Fruit fly (Drosophila melanogaster) whole organism, prepupa: ENCODE data around the gene Fpgs1.
A peak's percentile ranks its signal among the peaks of the same experiment; 100 is the strongest.

Experiments
- Blimp-1 ChIP-seq: fragments of 200-800 bp; sonication (Bioruptor generic); optimal IDR thresholded peaks from 3 replicates; lab custom pipeline; 2017; ENCODE audit warnings: missing biosample characterization, missing genetic modification characterization, mild to moderate bottlenecking, moderate library complexity, missing genetic modification reagents
- CG11762 ChIP-seq: fragments of 200-800 bp; sonication (Bioruptor generic); optimal IDR thresholded peaks from 3 replicates; lab custom pipeline; 2016; ENCODE audit warnings: missing biosample characterization, missing genetic modification characterization; ENCODE audit not compliant: insufficient read depth
- CG11902 ChIP-seq: fragments of 200-800 bp; sonication (Bioruptor generic); optimal IDR thresholded peaks from 3 replicates; lab custom pipeline; 2016; ENCODE audit warnings: missing biosample characterization, missing genetic modification characterization
- CG15336 ChIP-seq: fragments of 200-800 bp; sonication (Bioruptor generic); IDR thresholded peaks from 2 replicates; pipeline ENCODE4 v1.3.6; 2022; ENCODE audit warnings: missing biosample characterization, missing genetic modification characterization
- CG1621 ChIP-seq: fragments of 200-800 bp; sonication (Bioruptor generic); optimal IDR thresholded peaks from 3 replicates; lab custom pipeline; 2018; ENCODE audit warnings: missing biosample characterization, mild to moderate bottlenecking, missing genetic modification characterization
- CG16779 ChIP-seq: fragments of 200-800 bp; sonication (Bioruptor generic); optimal IDR thresholded peaks from 3 replicates; lab custom pipeline; 2017; ENCODE audit warnings: missing biosample characterization, mild to moderate bottlenecking, missing genetic modification characterization
- CG3032 ChIP-seq: fragments of 200-800 bp; optimal IDR thresholded peaks from 2 replicates; lab custom pipeline; 2019; ENCODE audit warnings: missing biosample characterization, mild to moderate bottlenecking, missing genetic modification characterization, moderate library complexity
- CG31627 ChIP-seq: fragments of 200-800 bp; sonication (Bioruptor generic); optimal IDR thresholded peaks from 3 replicates; lab custom pipeline; 2016; ENCODE audit warnings: missing biosample characterization, missing genetic modification characterization
- CG34406 ChIP-seq: fragments of 200-800 bp; sonication (Bioruptor generic); optimal IDR thresholded peaks from 3 replicates; lab custom pipeline; 2016; ENCODE audit warnings: missing biosample characterization, missing genetic modification characterization
- CG3919 ChIP-seq: fragments of 200-800 bp; sonication (Bioruptor generic); optimal IDR thresholded peaks from 3 replicates; lab custom pipeline; 2016; ENCODE audit warnings: missing biosample characterization, missing genetic modification characterization
- CG6163 ChIP-seq: fragments of 200-800 bp; sonication (Bioruptor generic); IDR thresholded peaks from 3 replicates; pipeline ENCODE4 v1.3.6; 2022; ENCODE audit warnings: missing biosample characterization, missing genetic modification characterization
- CG6276 ChIP-seq: fragments of 200-800 bp; sonication (Bioruptor generic); optimal IDR thresholded peaks from 2 replicates; lab custom pipeline; 2017; ENCODE audit warnings: missing biosample characterization, mild to moderate bottlenecking, missing genetic modification characterization
- CG6792 ChIP-seq: fragments of 200-800 bp; sonication (Bioruptor generic); optimal IDR thresholded peaks from 3 replicates; lab custom pipeline; 2016; ENCODE audit warnings: missing biosample characterization, missing genetic modification characterization
- CG6808 ChIP-seq: fragments of 200-800 bp; sonication (Bioruptor generic); optimal IDR thresholded peaks from 3 replicates; lab custom pipeline; 2017; ENCODE audit warnings: missing biosample characterization, missing genetic modification characterization, mild to moderate bottlenecking, moderate library complexity, missing genetic modification reagents
- CG6854 ChIP-seq: fragments of 200-800 bp; sonication (Bioruptor generic); optimal IDR thresholded peaks from 2 replicates; lab custom pipeline; 2017; ENCODE audit warnings: missing biosample characterization, mild to moderate bottlenecking, missing genetic modification characterization
- CG7368 ChIP-seq: fragments of 200-800 bp; sonication (Bioruptor generic); optimal IDR thresholded peaks from 3 replicates; lab custom pipeline; 2016; ENCODE audit warnings: missing biosample characterization, missing genetic modification characterization
- CG8119 ChIP-seq: fragments of 200-800 bp; sonication (Bioruptor generic); IDR thresholded peaks from 3 replicates; pipeline ENCODE4 v1.3.6; 2022; ENCODE audit warnings: missing biosample characterization, missing genetic modification characterization
- CG8319 ChIP-seq: fragments of 200-800 bp; sonication (Bioruptor generic); optimal IDR thresholded peaks from 3 replicates; lab custom pipeline; 2016; ENCODE audit warnings: missing biosample characterization, missing genetic modification characterization
- CG8632 ChIP-seq: fragments of 200-800 bp; sonication (Bioruptor generic); optimal IDR thresholded peaks from 3 replicates; lab custom pipeline; 2016; ENCODE audit warnings: missing biosample characterization, missing genetic modification characterization
- CG9139 ChIP-seq: fragments of 200-800 bp; sonication (Bioruptor generic); optimal IDR thresholded peaks from 3 replicates; lab custom pipeline; 2017; ENCODE audit warnings: missing biosample characterization, mild to moderate bottlenecking, missing genetic modification characterization
- Eip75B ChIP-seq: fragments of 200-800 bp; sonication (Bioruptor generic); optimal IDR thresholded peaks from 3 replicates; lab custom pipeline; 2016; ENCODE audit warnings: missing biosample characterization, missing genetic modification characterization
- Eip78C ChIP-seq: fragments of 200-800 bp; sonication (Bioruptor generic); peaks from one replicate; lab custom pipeline; 2016; ENCODE audit warnings: missing biosample characterization, missing genetic modification characterization
- Eip93F ChIP-seq: fragments of 200-800 bp; sonication (Bioruptor generic); optimal IDR thresholded peaks from 2 replicates; lab custom pipeline; 2016; ENCODE audit warnings: missing biosample characterization, mild to moderate bottlenecking, missing genetic modification characterization
- Ets21C ChIP-seq: fragments of 200-800 bp; sonication (Bioruptor generic); optimal IDR thresholded peaks from 3 replicates; lab custom pipeline; 2016; ENCODE audit warnings: missing biosample characterization, missing genetic modification characterization
- Ets96B ChIP-seq: fragments of 200-800 bp; optimal IDR thresholded peaks from 2 replicates; lab custom pipeline; 2019; ENCODE audit warnings: missing biosample characterization, mild to moderate bottlenecking, missing genetic modification characterization, moderate library complexity
- Gug ChIP-seq: fragments of 200-800 bp; sonication (Bioruptor generic); IDR thresholded peaks from 2 replicates; pipeline ENCODE4 v1.3.6; 2022; ENCODE audit warnings: missing biosample characterization, missing genetic modification characterization
- Hr38 ChIP-seq: sonication (Bioruptor generic); optimal IDR thresholded peaks from 2 replicates; lab custom pipeline; 2016; ENCODE audit warnings: missing biosample characterization, missing genetic modification characterization
- Hr39 ChIP-seq: fragments of 200-800 bp; sonication (Bioruptor generic); optimal IDR thresholded peaks from 2 replicates; lab custom pipeline; 2016; ENCODE audit warnings: missing biosample characterization, missing genetic modification characterization
- Hr4 ChIP-seq: fragments of 200-800 bp; sonication (Bioruptor generic); optimal IDR thresholded peaks from 3 replicates; lab custom pipeline; 2016; ENCODE audit warnings: missing biosample characterization, missing genetic modification characterization
- Lpt ChIP-seq: fragments of 200-800 bp; sonication (Bioruptor generic); optimal IDR thresholded peaks from 3 replicates; lab custom pipeline; 2016; ENCODE audit warnings: missing biosample characterization, missing genetic modification characterization
- Met ChIP-seq: fragments of 200-800 bp; sonication (Bioruptor generic); optimal IDR thresholded peaks from 3 replicates; lab custom pipeline; 2016; ENCODE audit warnings: missing biosample characterization, missing genetic modification characterization
- OdsH ChIP-seq: fragments of 200-800 bp; sonication (Bioruptor generic); optimal IDR thresholded peaks from 3 replicates; lab custom pipeline; 2016; ENCODE audit warnings: missing biosample characterization, missing genetic modification characterization
- Sox14 ChIP-seq: fragments of 200-800 bp; sonication (Bioruptor generic); optimal IDR thresholded peaks from 3 replicates; lab custom pipeline; 2016; ENCODE audit warnings: missing biosample characterization, missing genetic modification characterization
- Sox15 ChIP-seq: fragments of 200-800 bp; sonication (Bioruptor generic); optimal IDR thresholded peaks from 3 replicates; lab custom pipeline; 2016; ENCODE audit warnings: missing biosample characterization, missing genetic modification characterization
- acj6 ChIP-seq: fragments of 200-800 bp; sonication (Bioruptor generic); optimal IDR thresholded peaks from 3 replicates; lab custom pipeline; 2016; ENCODE audit warnings: missing biosample characterization, missing genetic modification characterization
- cyc ChIP-seq: fragments of 200-800 bp; sonication (Bioruptor generic); optimal IDR thresholded peaks from 3 replicates; lab custom pipeline; 2016; ENCODE audit warnings: missing biosample characterization, missing genetic modification characterization
- dsx ChIP-seq: fragments of 200-800 bp; optimal IDR thresholded peaks from 3 replicates; lab custom pipeline; 2019; ENCODE audit warnings: missing biosample characterization, mild to moderate bottlenecking, missing genetic modification characterization, moderate library complexity; ENCODE audit not compliant: poor library complexity, severe bottlenecking
- eg ChIP-seq: fragments of 200-800 bp; sonication (Bioruptor generic); IDR thresholded peaks from 3 replicates; pipeline ENCODE4 v1.3.6; 2022; ENCODE audit warnings: missing biosample characterization, missing genetic modification characterization
- esn ChIP-seq: fragments of 200-800 bp; sonication (Bioruptor generic); optimal IDR thresholded peaks from 2 replicates; lab custom pipeline; 2016; ENCODE audit warnings: missing biosample characterization, mild to moderate bottlenecking, missing genetic modification characterization, moderate library complexity
- fd59A ChIP-seq: fragments of 200-800 bp; sonication (Bioruptor generic); optimal IDR thresholded peaks from 2 replicates; lab custom pipeline; 2017; ENCODE audit warnings: missing biosample characterization, mild to moderate bottlenecking, missing genetic modification characterization, missing genetic modification reagents
- lz ChIP-seq: fragments of 200-800 bp; sonication (Bioruptor generic); optimal IDR thresholded peaks from 3 replicates; lab custom pipeline; 2016; ENCODE audit warnings: missing biosample characterization, missing genetic modification characterization
- net ChIP-seq: fragments of 200-800 bp; sonication (Bioruptor generic); optimal IDR thresholded peaks from 3 replicates; lab custom pipeline; 2016; ENCODE audit warnings: missing biosample characterization, missing genetic modification characterization
- pdm3 ChIP-seq: fragments of 200-800 bp; sonication (Bioruptor generic); optimal IDR thresholded peaks from 3 replicates; lab custom pipeline; 2016; ENCODE audit warnings: missing biosample characterization, missing genetic modification characterization
- salr ChIP-seq, 2 experiments: fragments of 200-800 bp; sonication (Bioruptor generic); optimal IDR thresholded peaks; 3 replicates each; lab custom pipeline; 2016 to 2018; ENCODE audit warnings: missing biosample characterization in 2 of 2, missing genetic modification characterization in 2 of 2, mild to moderate bottlenecking in 1 of 2
- spab ChIP-seq: fragments of 200-800 bp; sonication (Bioruptor generic); optimal IDR thresholded peaks from 2 replicates; lab custom pipeline; 2017; ENCODE audit warnings: missing biosample characterization, mild to moderate bottlenecking, missing genetic modification characterization, missing genetic modification reagents
- ss ChIP-seq, 2 experiments: fragments of 200-800 bp; sonication (Bioruptor generic); optimal IDR thresholded peaks; 2 replicates in 1 of 2; 3 replicates in 1 of 2; lab custom pipeline; 2017 to 2018; ENCODE audit warnings: mild to moderate bottlenecking in 2 of 2, missing biosample characterization in 2 of 2, missing genetic modification characterization in 2 of 2, moderate library complexity in 1 of 2
- svp ChIP-seq: fragments of 200-800 bp; sonication (Bioruptor generic); peaks from one replicate; lab custom pipeline; 2016; ENCODE audit warnings: missing biosample characterization, missing genetic modification characterization
- topi ChIP-seq: fragments of 200-800 bp; sonication (Bioruptor generic); optimal IDR thresholded peaks from 3 replicates; lab custom pipeline; 2016; ENCODE audit warnings: missing biosample characterization, missing genetic modification characterization

The Fpgs1 gene

dm6 chrX:12625594-12626274, 14.1 kb downstream of the Fpgs1 start:
- TF ChIP-seq CG6854 (GFP tag; lab: Kevin White, UChicago) (no peak), Eip78C (GFP tag; lab: Kevin White, UChicago) (peak; percentile 49)
- TF ChIP-seq, all 60 proteins: peak for 1

DNA sequence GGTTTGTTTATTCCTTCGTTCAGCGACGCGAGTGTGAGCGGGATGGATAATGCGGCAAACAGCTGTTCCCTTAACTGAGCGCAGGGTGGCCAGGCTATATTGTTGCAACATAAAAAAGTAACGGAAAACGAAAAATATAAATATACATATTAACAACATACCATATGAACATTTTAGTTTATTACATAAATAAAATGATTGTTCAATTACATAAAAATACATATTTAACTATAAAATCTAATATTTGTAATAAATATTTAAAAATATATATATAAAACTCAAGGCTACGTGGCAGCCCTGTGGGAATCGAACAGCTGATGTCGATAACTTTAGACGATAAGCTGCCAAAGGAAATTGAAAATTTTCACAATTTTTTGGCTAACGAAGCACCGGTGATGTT, 17.9 kb downstream of the Fpgs1 start, which contains the start of the genes Aven and CG2540:
Gene Aven (minus strand): TSS at position 77 of the 400 bp plus-strand sequence.
Gene CG2540 (plus strand): TSS at position 315 of the 400 bp plus-strand sequence.
- peak; percentile 76 for TF ChIP-seq CG34406 (GFP tag; lab: Kevin White, UChicago)
- peak; percentile 59 for TF ChIP-seq topi (GFP tag; lab: Kevin White, UChicago)
- TF ChIP-seq Eip75B, result peak; percentile 49
- peak; percentile 64 for TF ChIP-seq net (GFP tag; lab: Kevin White, UChicago)
- no peak for TF ChIP-seq Hr38 (GFP tag; lab: Kevin White, UChicago)
- TF ChIP-seq CG11762 (GFP tag; lab: Kevin White, UChicago), result peak; percentile 36
- TF ChIP-seq CG7368 (GFP tag; lab: Kevin White, UChicago), result peak; percentile 54
- TF ChIP-seq Lpt (GFP tag; lab: Kevin White, UChicago), result peak; percentile 49
- TF ChIP-seq CG15336 (GFP tag; lab: Robert Waterston, UW), result peak; percentile 78
- TF ChIP-seq esn (GFP tag; lab: Kevin White, UChicago), result peak; percentile 77
- 0 out of 3 replicates have a peak, but pooled peaks have one; percentile 39 for TF ChIP-seq CG6163 (GFP tag; lab: Robert Waterston, UW)
- TF ChIP-seq acj6 (GFP tag; lab: Kevin White, UChicago), result peak; percentile 81
- peak; percentile 62 to 84 for TF ChIP-seq ss (GFP tag; optimal IDR thresholded peaks at IDR 0.05; lab: Kevin White, UChicago)
- TF ChIP-seq salr (GFP tag; optimal IDR thresholded peaks at IDR 0.05; lab: Kevin White, UChicago), result peak in 1 of 2 experiments; percentile 52
- TF ChIP-seq pdm3 (GFP tag; lab: Kevin White, UChicago), result peak; percentile 56
- peak; percentile 43 for TF ChIP-seq Sox14
- TF ChIP-seq CG6792 (GFP tag; lab: Kevin White, UChicago), result peak; percentile 68
- TF ChIP-seq CG8119 (GFP tag; lab: Robert Waterston, UW), result peak; percentile 76
- peak; percentile 50 for TF ChIP-seq CG8319
- TF ChIP-seq CG31627 (GFP tag; lab: Kevin White, UChicago), result peak; percentile 16
- peak; percentile 48 for TF ChIP-seq Eip93F
- peak; percentile 55; the same call in 1 of the 3 replicates for TF ChIP-seq eg (GFP tag; lab: Robert Waterston, UW)
- TF ChIP-seq CG16779 (tag; lab: Kevin White, UChicago), result peak; percentile 61
- TF ChIP-seq CG6808 (GFP tag; lab: Kevin White, UChicago), result peak; percentile 76
- peak; percentile 74 for TF ChIP-seq OdsH
- peak; percentile 77 for TF ChIP-seq CG6276 (GFP tag; lab: Kevin White, UChicago)
- peak; percentile 48 for TF ChIP-seq svp (GFP tag; lab: Kevin White, UChicago)
- TF ChIP-seq dsx (GFP tag; lab: Kevin White, UChicago), result peak; percentile 85
- peak; percentile 61 for TF ChIP-seq CG9139 (GFP tag; lab: Kevin White, UChicago)
- peak; percentile 72 for TF ChIP-seq CG8632
- peak; percentile 70 for TF ChIP-seq CG3919
- peak; percentile 27 for TF ChIP-seq CG1621
- peak; percentile 86 for TF ChIP-seq Eip78C (GFP tag; lab: Kevin White, UChicago)
- peak; percentile 13 for TF ChIP-seq CG11902
- peak; percentile 52 for TF ChIP-seq Hr4
- TF ChIP-seq cyc (GFP tag; lab: Kevin White, UChicago), result peak; percentile 40
- TF ChIP-seq Blimp-1 (GFP tag; lab: Kevin White, UChicago), result peak; percentile 26
- TF ChIP-seq CG6854 (GFP tag; lab: Kevin White, UChicago), result peak; percentile 75
- peak; percentile 52 for TF ChIP-seq lz (GFP tag; lab: Kevin White, UChicago)
- TF ChIP-seq Hr39 (GFP tag; lab: Kevin White, UChicago), result peak; percentile 1
- peak; percentile 48 for TF ChIP-seq Sox15
- TF ChIP-seq fd59A (GFP tag; lab: Kevin White, UChicago), result peak; percentile 39
- TF ChIP-seq Met, result peak; percentile 59
- TF ChIP-seq Ets21C (GFP tag; lab: Kevin White, UChicago), result no peak
- TF ChIP-seq spab (GFP tag; lab: Kevin White, UChicago), result peak; percentile 60
- peak; percentile 85 for TF ChIP-seq CG3032 (tag; lab: Kevin White, UChicago)
- TF ChIP-seq Ets96B (tag; lab: Kevin White, UChicago), result peak; percentile 77
- TF ChIP-seq Gug (GFP tag; lab: Robert Waterston, UW), result no peak
